Worm (Caenorhabditis elegans): Measurements from ENCODE around the gene R08F11.7.

The R08F11.7 gene

DNA sequence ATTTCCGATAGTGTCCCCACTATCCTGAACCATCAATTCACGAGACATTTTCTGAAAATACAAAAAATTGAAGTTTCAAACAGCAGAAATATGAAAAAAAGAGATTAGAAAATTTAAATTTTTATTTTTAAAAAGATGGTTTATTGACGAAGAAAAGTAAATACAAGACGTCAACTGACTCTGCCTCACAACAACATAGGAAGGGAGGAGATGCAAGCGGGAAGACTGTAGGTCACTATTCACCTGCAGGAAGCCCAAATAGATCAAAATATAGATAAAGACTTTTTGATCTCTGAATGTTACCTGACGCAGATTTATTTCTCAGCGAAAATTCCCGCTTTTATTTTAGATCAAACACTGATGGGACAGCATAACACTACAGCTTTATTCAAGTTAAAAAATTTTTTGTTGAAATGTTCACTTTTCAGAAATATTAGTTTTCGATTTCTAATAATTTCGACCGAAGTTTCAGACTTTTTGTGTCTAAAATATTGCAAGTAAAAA lies 13.7 kb upstream of the R08F11.7 start, which contains the start of gene cysl-3:
TSS of gene cysl-3 (minus strand) at position 51 of the 504 bp plus-strand sequence.
- TF ChIP-seq nhr-237 (tag; optimal IDR thresholded peaks at IDR 0.05): no peak
- TF ChIP-seq ceh-43 (GFP tag; optimal IDR thresholded peaks at IDR 0.05): no peak
- no peak for TF ChIP-seq bed-3 (GFP tag; optimal IDR thresholded peaks at IDR 0.05)
- no peak for TF ChIP-seq mep-1 (tag; optimal IDR thresholded peaks at IDR 0.05)
- TF ChIP-seq drap-1 (GFP tag; optimal IDR thresholded peaks at IDR 0.05): no peak
- no peak for TF ChIP-seq sem-2 (GFP tag; optimal IDR thresholded peaks at IDR 0.05)
- no peak for TF ChIP-seq elt-3 (tag; optimal IDR thresholded peaks at IDR 0.05)
- no peak for TF ChIP-seq M03D4.4 (tag; optimal IDR thresholded peaks at IDR 0.05)

DNA sequence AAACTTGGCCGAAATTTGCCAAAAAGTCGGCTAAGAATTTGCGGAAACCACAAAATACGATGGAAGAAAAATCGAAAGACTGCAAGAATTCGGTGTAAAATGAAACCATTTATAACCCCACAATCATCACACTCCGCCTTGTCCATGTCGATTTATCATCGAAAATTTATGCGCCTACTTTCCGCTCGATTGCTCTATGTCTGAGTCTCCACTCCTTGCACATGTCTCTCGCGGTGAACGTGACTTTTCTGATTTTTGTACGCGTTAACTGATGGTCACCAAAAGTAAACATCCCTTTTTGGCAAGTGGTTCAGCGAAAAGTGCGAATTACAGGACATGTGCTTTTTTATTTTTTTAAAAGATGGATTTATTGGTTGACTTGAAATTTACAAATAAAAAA lies 12.9 kb upstream of the R08F11.7 start:
- no peak for TF ChIP-seq ces-1 (GFP tag; optimal IDR thresholded peaks at IDR 0.05)
- no peak for TF ChIP-seq hlh-1 (tag; optimal IDR thresholded peaks at IDR 0.05)
- TF ChIP-seq pha-4 (tag; optimal IDR thresholded peaks at IDR 0.05): no peak
- no peak for TF ChIP-seq ham-2 (GFP tag; optimal IDR thresholded peaks at IDR 0.05)
- no peak for TF ChIP-seq nhr-12 (tag; optimal IDR thresholded peaks at IDR 0.05)
- TF ChIP-seq unc-62 (GFP tag; optimal IDR thresholded peaks at IDR 0.05): no peak
- no peak for TF ChIP-seq elt-1 (tag; optimal IDR thresholded peaks at IDR 0.05; ENCODE audit: borderline replicate concordance, insufficient read depth)
- TF ChIP-seq unc-120 (tag; optimal IDR thresholded peaks at IDR 0.05; ENCODE audit: poor library complexity, severe bottlenecking): no peak
- TF ChIP-seq M03D4.4 (tag; optimal IDR thresholded peaks at IDR 0.05): no peak
- no peak for TF ChIP-seq ceh-83 (GFP tag; optimal IDR thresholded peaks at IDR 0.05)

DNA sequence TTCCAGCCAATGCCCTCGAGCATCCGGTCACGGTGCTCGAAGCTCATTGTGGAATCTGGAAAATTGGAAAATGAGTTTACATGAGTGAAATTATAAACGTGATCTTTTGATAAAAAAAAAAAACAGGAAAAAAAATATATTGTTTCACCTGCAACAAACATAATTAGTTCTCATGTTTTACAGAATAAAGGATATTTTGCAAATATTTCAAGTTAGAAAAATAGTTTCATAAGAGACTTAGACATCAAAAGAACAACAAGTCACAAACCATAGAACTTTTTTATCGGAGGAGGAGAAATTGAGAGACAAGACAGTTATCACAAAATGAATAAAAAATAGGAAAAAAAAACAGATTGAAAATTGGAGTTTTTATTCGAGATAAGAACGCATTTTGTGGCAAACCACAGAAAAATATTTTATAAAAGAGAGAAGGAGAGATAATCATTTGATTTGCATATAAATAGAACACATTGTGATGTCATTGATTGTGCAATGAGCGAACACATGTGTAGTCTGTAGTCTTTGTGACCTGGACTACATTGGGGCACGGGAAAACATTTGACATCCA lies 5.6 kb upstream of the R08F11.7 start, which contains the start of gene R08F11.1:
TSS of gene R08F11.1 (minus strand) at position 51 of the 568 bp plus-strand sequence.
- TF ChIP-seq nhr-28 (tag; optimal IDR thresholded peaks at IDR 0.05) (no peak), lsy-2 (tag; optimal IDR thresholded peaks at IDR 0.05) (no peak), unc-62 (GFP tag; optimal IDR thresholded peaks at IDR 0.05) (no peak), ceh-39 (tag; optimal IDR thresholded peaks at IDR 0.05) (no peak), ztf-11 (tag; optimal IDR thresholded peaks at IDR 0.05) (no peak), tbx-8 (GFP tag; optimal IDR thresholded peaks at IDR 0.05) (no peak), mab-5 (tag; optimal IDR thresholded peaks at IDR 0.05) (no peak), hlh-1 (tag; optimal IDR thresholded peaks at IDR 0.05) (no peak), elt-1 (tag; optimal IDR thresholded peaks at IDR 0.05; ENCODE audit: borderline replicate concordance, insufficient read depth) (no peak), ham-2 (GFP tag; optimal IDR thresholded peaks at IDR 0.05) (no peak)

DNA sequence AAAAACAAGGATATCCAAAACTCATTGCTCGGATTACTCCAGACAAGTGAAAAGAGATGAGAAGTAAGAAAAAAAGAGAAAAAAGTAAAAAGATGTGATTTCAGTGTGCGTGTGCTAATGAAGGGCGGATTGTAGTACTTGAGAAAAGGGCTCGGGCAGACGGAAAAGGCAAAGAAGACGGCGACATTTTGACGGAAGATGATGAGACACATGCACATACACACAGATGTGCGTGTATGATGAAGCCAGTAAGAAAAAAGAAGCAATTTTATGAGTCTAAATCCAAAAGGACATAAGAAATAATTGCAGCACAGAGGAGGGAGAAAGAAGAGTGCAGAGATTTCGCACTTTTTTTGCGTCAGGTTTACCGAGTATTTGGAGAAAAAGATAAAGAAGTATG lies 1.3 kb upstream of the R08F11.7 start:
- TF ChIP-seq ces-1 (GFP tag; optimal IDR thresholded peaks at IDR 0.05): no peak
- TF ChIP-seq elt-1 (tag; optimal IDR thresholded peaks at IDR 0.05; ENCODE audit: borderline replicate concordance, insufficient read depth): no peak
- no peak for TF ChIP-seq ztf-11 (tag; optimal IDR thresholded peaks at IDR 0.05)
- no peak for TF ChIP-seq lin-13 (tag; optimal IDR thresholded peaks at IDR 0.05)
- TF ChIP-seq nhr-28 (tag; optimal IDR thresholded peaks at IDR 0.05): no peak
- TF ChIP-seq ceh-43 (GFP tag; optimal IDR thresholded peaks at IDR 0.05): no peak
- TF ChIP-seq lsy-2 (tag; optimal IDR thresholded peaks at IDR 0.05): no peak
- no peak for TF ChIP-seq ceh-39 (tag; optimal IDR thresholded peaks at IDR 0.05)
- no peak for TF ChIP-seq ceh-83 (GFP tag; optimal IDR thresholded peaks at IDR 0.05)
- no peak for TF ChIP-seq drap-1 (GFP tag; optimal IDR thresholded peaks at IDR 0.05)
- no peak for TF ChIP-seq ham-2 (GFP tag; optimal IDR thresholded peaks at IDR 0.05)
- no peak for TF ChIP-seq tbx-8 (GFP tag; optimal IDR thresholded peaks at IDR 0.05)
- TF ChIP-seq nhr-12 (tag; optimal IDR thresholded peaks at IDR 0.05): no peak
- no peak for TF ChIP-seq mls-2 (tag; optimal IDR thresholded peaks at IDR 0.05)

DNA sequence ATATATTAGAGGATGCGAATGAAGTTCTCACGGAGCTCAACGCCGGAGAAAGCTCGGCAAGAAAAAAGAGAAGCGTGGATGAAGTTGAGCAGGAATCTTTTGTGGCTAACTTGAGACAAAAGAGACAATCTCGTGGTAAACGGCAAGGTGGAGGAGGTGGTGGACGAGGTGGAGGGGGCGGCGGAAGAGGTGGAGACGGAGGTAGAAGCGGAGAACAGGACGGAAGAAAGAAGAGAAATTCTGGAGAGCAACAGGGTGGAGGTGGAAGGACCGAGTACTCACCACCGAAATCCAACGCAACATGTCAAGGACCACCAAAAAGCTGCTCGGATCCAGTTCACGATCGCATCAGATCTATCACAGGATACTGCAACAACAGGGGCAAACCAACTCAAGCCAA lies 554 bp downstream of the R08F11.7 start:
- TF ChIP-seq nhr-76 (tag; optimal IDR thresholded peaks at IDR 0.05) (no peak), elt-1 (tag; optimal IDR thresholded peaks at IDR 0.05; ENCODE audit: borderline replicate concordance, insufficient read depth) (no peak), pha-4 (tag; optimal IDR thresholded peaks at IDR 0.05) (no peak)

DNA sequence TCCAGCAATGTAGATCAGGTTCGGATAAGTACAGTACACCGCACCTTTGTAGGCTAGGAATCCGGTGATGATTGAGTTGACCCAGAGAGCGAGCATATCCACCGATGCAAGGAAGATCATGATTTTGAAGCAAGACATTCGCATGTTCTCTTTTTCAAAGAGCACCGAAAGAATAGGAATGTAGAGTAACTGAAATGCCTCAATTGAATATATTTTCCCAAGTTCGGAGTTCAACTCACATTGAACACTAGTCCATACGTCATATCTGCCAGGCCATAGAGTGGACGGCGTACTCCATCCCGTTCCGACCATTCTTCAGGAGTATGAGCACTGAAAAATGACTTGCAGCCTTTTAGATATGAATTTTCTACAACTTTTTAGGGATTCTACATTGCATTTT lies 9.9 kb downstream of the R08F11.7 start:
- no peak for TF ChIP-seq drap-1 (GFP tag; optimal IDR thresholded peaks at IDR 0.05)
- TF ChIP-seq mab-5 (tag; optimal IDR thresholded peaks at IDR 0.05): no peak
- TF ChIP-seq lsy-2 (tag; optimal IDR thresholded peaks at IDR 0.05): no peak
- TF ChIP-seq zip-8 (tag; optimal IDR thresholded peaks at IDR 0.05): no peak
- no peak for TF ChIP-seq bed-3 (GFP tag; optimal IDR thresholded peaks at IDR 0.05)
- no peak for TF ChIP-seq flh-1 (GFP tag; optimal IDR thresholded peaks at IDR 0.05)
- no peak for TF ChIP-seq nhr-237 (tag; optimal IDR thresholded peaks at IDR 0.05)
- TF ChIP-seq ham-2 (GFP tag; optimal IDR thresholded peaks at IDR 0.05): no peak
- no peak for TF ChIP-seq ceh-39 (tag; optimal IDR thresholded peaks at IDR 0.05)
- no peak for TF ChIP-seq hlh-1 (tag; optimal IDR thresholded peaks at IDR 0.05)
- TF ChIP-seq ztf-11 (tag; optimal IDR thresholded peaks at IDR 0.05): no peak
- no peak for TF ChIP-seq nhr-2 (tag; optimal IDR thresholded peaks at IDR 0.05)
- TF ChIP-seq nhr-12 (tag; optimal IDR thresholded peaks at IDR 0.05): no peak
- no peak for TF ChIP-seq sem-2 (GFP tag; optimal IDR thresholded peaks at IDR 0.05)
- no peak for TF ChIP-seq tbx-8 (GFP tag; optimal IDR thresholded peaks at IDR 0.05)
- no peak for TF ChIP-seq sptf-1 (tag; optimal IDR thresholded peaks at IDR 0.05)
- TF ChIP-seq ces-1 (GFP tag; optimal IDR thresholded peaks at IDR 0.05): no peak
- no peak for TF ChIP-seq unc-39 (tag; optimal IDR thresholded peaks at IDR 0.05)
- no peak for TF ChIP-seq mep-1 (tag; optimal IDR thresholded peaks at IDR 0.05)
